Fruit fly (Drosophila melanogaster) whole organism, adult: ENCODE results near the gene CG6282.

ENCODE experiments used
- CG11617 ChIP-seq: fragments of 200-800 bp; sonication (Bioruptor generic); optimal IDR thresholded peaks from 2 replicates; lab custom pipeline; 2017; ENCODE audit warnings: mild to moderate bottlenecking, missing biosample characterization, missing genetic modification reagents, missing genetic modification characterization
- CG12768 ChIP-seq: fragments of 200-800 bp; sonication (Bioruptor generic); optimal IDR thresholded peaks from 2 replicates; lab custom pipeline; 2017; ENCODE audit warnings: missing biosample characterization, missing genetic modification characterization, mild to moderate bottlenecking, moderate library complexity, missing genetic modification reagents
- CG14711 ChIP-seq: fragments of 200-800 bp; sonication (Bioruptor generic); optimal IDR thresholded peaks from 2 replicates; lab custom pipeline; 2018; ENCODE audit warnings: missing biosample characterization, mild to moderate bottlenecking, missing genetic modification characterization, moderate library complexity
- CG1620 ChIP-seq: fragments of 200-800 bp; sonication (Bioruptor generic); optimal IDR thresholded peaks from 2 replicates; lab custom pipeline; 2016; ENCODE audit warnings: missing biosample characterization, missing genetic modification characterization
- CG33017 ChIP-seq: fragments of 200-800 bp; sonication (Bioruptor generic); optimal IDR thresholded peaks from 2 replicates; lab custom pipeline; 2018; ENCODE audit warnings: missing biosample characterization, mild to moderate bottlenecking, missing genetic modification characterization, moderate library complexity
- CG5204 ChIP-seq: fragments of 200-800 bp; sonication (Bioruptor generic); optimal IDR thresholded peaks from 2 replicates; lab custom pipeline; 2016; ENCODE audit warnings: missing biosample characterization, missing genetic modification characterization
- CG7045 ChIP-seq: fragments of 200-800 bp; sonication (Bioruptor generic); optimal IDR thresholded peaks from 2 replicates; lab custom pipeline; 2017; ENCODE audit warnings: missing biosample characterization, mild to moderate bottlenecking, missing genetic modification characterization
- CG7101 ChIP-seq: fragments of 200-800 bp; sonication (Bioruptor generic); optimal IDR thresholded peaks from 2 replicates; lab custom pipeline; 2018; ENCODE audit warnings: missing biosample characterization, mild to moderate bottlenecking, missing genetic modification characterization, moderate library complexity
- Clk ChIP-seq: fragments of 200-800 bp; sonication (Bioruptor generic); optimal IDR thresholded peaks from 2 replicates; lab custom pipeline; 2017; ENCODE audit warnings: missing biosample characterization, missing genetic modification characterization
- Crg-1 ChIP-seq: fragments of 200-800 bp; sonication (Bioruptor generic); optimal IDR thresholded peaks from 2 replicates; lab custom pipeline; 2016; ENCODE audit warnings: missing biosample characterization, missing genetic modification characterization
- Hr96 ChIP-seq: fragments of 200-800 bp; sonication (Bioruptor generic); optimal IDR thresholded peaks from 2 replicates; lab custom pipeline; 2016; ENCODE audit warnings: missing biosample characterization, missing genetic modification characterization
- Mnt ChIP-seq: fragments of 200-800 bp; sonication (Bioruptor generic); optimal IDR thresholded peaks from 2 replicates; lab custom pipeline; 2016; ENCODE audit warnings: missing biosample characterization, mild to moderate bottlenecking, missing genetic modification characterization
- bab1 ChIP-seq: fragments of 200-800 bp; sonication (Bioruptor generic); optimal IDR thresholded peaks from 3 replicates; lab custom pipeline; 2019; ENCODE audit warnings: missing biosample characterization, mild to moderate bottlenecking, missing genetic modification characterization, moderate library complexity
- cic ChIP-seq: fragments of 200-800 bp; sonication (Bioruptor generic); optimal IDR thresholded peaks from 2 replicates; lab custom pipeline; 2017; ENCODE audit warnings: missing biosample characterization, mild to moderate bottlenecking, missing genetic modification characterization, moderate library complexity
- cnc ChIP-seq, 2 experiments: fragments of >200 bp; optimal IDR thresholded peaks; 2 replicates each; lab custom pipeline; 2017
- kay ChIP-seq: fragments of 200-800 bp; sonication (Bioruptor generic); peaks from one replicate; lab custom pipeline; 2016; ENCODE audit warnings: missing biosample characterization, missing genetic modification characterization, borderline replicate concordance
- ovo ChIP-seq: fragments of 200-800 bp; sonication (Bioruptor generic); optimal IDR thresholded peaks from 2 replicates; lab custom pipeline; 2016; ENCODE audit warnings: missing biosample characterization, missing genetic modification characterization
- pad ChIP-seq: fragments of 200-800 bp; sonication (Bioruptor generic); optimal IDR thresholded peaks from 3 replicates; lab custom pipeline; 2017; ENCODE audit warnings: missing biosample characterization, missing genetic modification characterization, mild to moderate bottlenecking, moderate library complexity, missing genetic modification reagents
- tj ChIP-seq: fragments of 200-800 bp; sonication (Bioruptor generic); optimal IDR thresholded peaks from 3 replicates; lab custom pipeline; 2017; ENCODE audit warnings: missing biosample characterization, mild to moderate bottlenecking, missing genetic modification characterization, moderate library complexity
- toe ChIP-seq: fragments of 200-800 bp; sonication (Bioruptor generic); optimal IDR thresholded peaks from 2 replicates; lab custom pipeline; 2016; ENCODE audit warnings: missing biosample characterization, missing genetic modification characterization

The CG6282 gene

dm6 chr3L:8627839-8628827 is 23.7 kb downstream of the CG6282 start:
- TF ChIP-seq ovo (GFP tag; lab: Kevin White, UChicago) = no peak
- peak; percentile 60 for TF ChIP-seq kay (GFP tag; lab: Kevin White, UChicago)
- no peak for TF ChIP-seq pad (GFP tag; lab: Kevin White, UChicago)
- TF ChIP-seq CG12768 (GFP tag; lab: Kevin White, UChicago) = no peak
- TF ChIP-seq CG33017 (tag; lab: Kevin White, UChicago) = no peak
- TF ChIP-seq CG5204 = peak; percentile 11
- no peak for TF ChIP-seq tj (GFP tag; lab: Kevin White, UChicago)
- no peak for TF ChIP-seq Clk (GFP tag; lab: Kevin White, UChicago)
- TF ChIP-seq CG1620 (GFP tag; lab: Kevin White, UChicago) = no peak
- no peak for TF ChIP-seq bab1 (GFP tag; lab: Kevin White, UChicago)
- TF ChIP-seq Hr96 (GFP tag; lab: Kevin White, UChicago) = peak; percentile 37
- peak; percentile 33 for TF ChIP-seq CG7101 (tag; lab: Kevin White, UChicago)
- peak; percentile 43 for TF ChIP-seq Mnt (GFP tag; lab: Kevin White, UChicago)
- TF ChIP-seq CG7045 (GFP tag; lab: Kevin White, UChicago) = no peak
- no peak for TF ChIP-seq cic (GFP tag; lab: Kevin White, UChicago)
- TF ChIP-seq cnc (optimal IDR thresholded peaks at IDR 0.05; lab: Kevin White, UChicago) = no peak
- no peak for TF ChIP-seq toe (GFP tag; lab: Kevin White, UChicago)
- TF ChIP-seq CG14711 = no peak
- TF ChIP-seq Crg-1 = no peak
- TF ChIP-seq CG11617 = peak; percentile 80

dm6 chr3L:8628964-8629363 is 24.5 kb downstream of the CG6282 start:
- TF ChIP-seq pad (GFP tag; lab: Kevin White, UChicago) (no peak), CG7101 (tag; lab: Kevin White, UChicago) (no peak), cic (GFP tag; lab: Kevin White, UChicago) (no peak), toe (GFP tag; lab: Kevin White, UChicago) (no peak), Hr96 (GFP tag; lab: Kevin White, UChicago) (no peak), CG33017 (tag; lab: Kevin White, UChicago) (no peak), Mnt (GFP tag; lab: Kevin White, UChicago) (no peak), ovo (GFP tag; lab: Kevin White, UChicago) (no peak), kay (GFP tag; lab: Kevin White, UChicago) (no peak), cnc (optimal IDR thresholded peaks at IDR 0.05; lab: Kevin White, UChicago) (no peak), CG7045 (GFP tag; lab: Kevin White, UChicago) (no peak)

dm6 chr3L:8629701-8630343 is 25.4 kb downstream of the CG6282 start:
- TF ChIP-seq cnc (optimal IDR thresholded peaks at IDR 0.05; lab: Kevin White, UChicago) = no peak
- TF ChIP-seq CG14711 = no peak
- no peak for TF ChIP-seq pad (GFP tag; lab: Kevin White, UChicago)
- TF ChIP-seq kay (GFP tag; lab: Kevin White, UChicago) = peak; percentile 38
- TF ChIP-seq cic (GFP tag; lab: Kevin White, UChicago) = no peak
- TF ChIP-seq ovo (GFP tag; lab: Kevin White, UChicago) = no peak
- no peak for TF ChIP-seq CG7101 (tag; lab: Kevin White, UChicago)
- TF ChIP-seq CG12768 (GFP tag; lab: Kevin White, UChicago) = no peak
- no peak for TF ChIP-seq Hr96 (GFP tag; lab: Kevin White, UChicago)

- TF ChIP-seq bab1 (GFP tag; lab: Kevin White, UChicago) (peak; percentile 24), kay (GFP tag; lab: Kevin White, UChicago) (no peak)
These were observed 29.3 kb downstream of the CG6282 start, which contains the start of gene Cdc6 for dm6 chr3L:8633614-8634325. Gene Cdc6 (minus strand): TSS chr3L:8634069.

- TF ChIP-seq CG7045 (GFP tag; lab: Kevin White, UChicago) (no peak), cic (GFP tag; lab: Kevin White, UChicago) (no peak), CG12768 (GFP tag; lab: Kevin White, UChicago) (no peak), Hr96 (GFP tag; lab: Kevin White, UChicago) (no peak), ovo (GFP tag; lab: Kevin White, UChicago) (no peak), kay (GFP tag; lab: Kevin White, UChicago) (no peak), cnc (optimal IDR thresholded peaks at IDR 0.05; lab: Kevin White, UChicago) (no peak), tj (GFP tag; lab: Kevin White, UChicago) (no peak), Mnt (GFP tag; lab: Kevin White, UChicago) (no peak), CG11617 (no peak), CG1620 (GFP tag; lab: Kevin White, UChicago) (no peak), bab1 (GFP tag; lab: Kevin White, UChicago) (no peak)
These were observed 35.7 kb downstream of the CG6282 start, which contains the start of gene Cpr66D for dm6 chr3L:8640139-8640538. Gene Cpr66D (plus strand): TSS chr3L:8640439.
